Worm (Caenorhabditis elegans): ENCODE data around the gene clec-221.

DNA sequence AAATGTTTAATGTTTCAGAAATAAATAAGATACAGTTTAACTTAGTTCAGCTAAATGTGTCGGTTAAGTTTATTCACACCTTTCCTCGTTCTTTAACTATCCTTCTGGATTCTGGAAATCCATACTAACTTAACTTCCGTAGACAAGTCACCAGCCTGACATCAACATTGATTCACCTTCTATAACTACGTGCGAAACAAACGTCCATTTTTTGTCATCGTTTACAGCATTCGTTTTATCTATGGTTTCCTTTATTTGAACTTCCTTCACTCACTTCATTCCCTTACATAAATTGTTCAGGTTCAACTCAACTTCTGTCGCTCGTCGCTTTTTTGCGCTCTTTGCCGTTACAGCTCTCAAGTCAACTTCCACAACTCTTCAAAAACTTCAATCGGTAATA, 13.1 kb downstream of the clec-221 start, which contains the start of gene F17C11.26:
- TF ChIP-seq mdl-1 (tag; optimal IDR thresholded peaks at IDR 0.05) (no peak), dsc-1 (tag; optimal IDR thresholded peaks at IDR 0.05) (no peak), nhr-84 (tag; optimal IDR thresholded peaks at IDR 0.05) (no peak), C04F5.9 (tag; optimal IDR thresholded peaks at IDR 0.05) (no peak), lsy-2 (tag; optimal IDR thresholded peaks at IDR 0.05) (no peak), jun-1 (tag; optimal IDR thresholded peaks at IDR 0.05) (no peak), lin-15B (tag; optimal IDR thresholded peaks at IDR 0.05) (no peak), sox-4 (tag; optimal IDR thresholded peaks at IDR 0.05) (no peak), mep-1 (tag; optimal IDR thresholded peaks at IDR 0.05) (no peak), efl-1 (optimal IDR thresholded peaks at IDR 0.05) (no peak), efl-1 (GFP tag; optimal IDR thresholded peaks at IDR 0.05 in 1 of 2) (no peak), alr-1 (tag; optimal IDR thresholded peaks at IDR 0.05; ENCODE audit: borderline replicate concordance) (no peak)

Measured in whole organism, L1 larva.